Worm (Caenorhabditis elegans) whole organism, L4/young adult: Measurements from ENCODE around the gene Y32B12C.1.
"Not testable (repeated sequence)": the region's sequence is repeated elsewhere in the genome, so short reads cannot be mapped to it uniquely, and the experiment has no call there.

Experiments
- W03F9.2 ChIP-seq: fragments of 150-350 bp; optimal IDR thresholded peaks from 2 replicates; lab custom pipeline; 2014; ENCODE audit warnings: missing biosample characterization, missing genetic modification characterization
- dao-5 ChIP-seq: sonication (generic microtip); optimal IDR thresholded peaks from 2 replicates; lab custom pipeline; 2016; ENCODE audit warnings: missing genotype, missing genetic modification characterization, moderate library complexity, missing compliant biosample characterization
- him-1 ChIP-seq: sonication (generic microtip); optimal IDR thresholded peaks from 2 replicates; lab custom pipeline; 2016; ENCODE audit warnings: missing genotype, missing genetic modification reagents, missing genetic modification characterization, missing compliant biosample characterization

The Y32B12C.1 gene

DNA sequence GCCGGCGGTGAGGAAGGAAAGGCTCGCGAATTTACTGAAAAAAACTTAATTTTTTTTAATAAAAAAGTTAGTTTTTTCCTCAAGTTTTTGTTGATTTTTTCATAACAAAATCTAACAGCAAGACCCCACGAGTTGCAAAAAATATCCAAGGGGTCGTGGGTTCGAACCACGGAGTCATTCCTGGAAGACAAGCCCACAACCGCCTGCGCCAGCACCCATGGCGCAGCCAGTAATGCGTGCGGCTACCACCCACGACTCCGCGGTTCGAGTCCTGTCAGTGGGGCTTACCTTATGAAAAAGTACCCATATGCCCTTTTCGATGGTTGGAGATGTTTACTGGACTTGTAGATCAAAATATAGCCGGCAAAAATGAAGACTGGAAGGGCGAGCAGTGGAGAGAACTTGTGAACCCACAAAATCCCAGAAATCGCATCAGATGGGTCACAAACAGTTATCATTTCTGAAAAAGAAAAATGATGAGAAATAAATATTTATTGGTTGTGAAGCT lies 16.4 kb downstream of the Y32B12C.1 start, which contains the start of gene Y70C5A.2:
Y70C5A.2 (minus strand) TSS at position 458 of the 508 bp plus-strand sequence.
- no peak for TF ChIP-seq him-1 (tag; lab: Kevin White, UChicago)
- TF ChIP-seq dao-5 (tag; lab: Kevin White, UChicago) = no peak
- no peak for TF ChIP-seq W03F9.2 (tag; lab: Kevin White, UChicago)

DNA sequence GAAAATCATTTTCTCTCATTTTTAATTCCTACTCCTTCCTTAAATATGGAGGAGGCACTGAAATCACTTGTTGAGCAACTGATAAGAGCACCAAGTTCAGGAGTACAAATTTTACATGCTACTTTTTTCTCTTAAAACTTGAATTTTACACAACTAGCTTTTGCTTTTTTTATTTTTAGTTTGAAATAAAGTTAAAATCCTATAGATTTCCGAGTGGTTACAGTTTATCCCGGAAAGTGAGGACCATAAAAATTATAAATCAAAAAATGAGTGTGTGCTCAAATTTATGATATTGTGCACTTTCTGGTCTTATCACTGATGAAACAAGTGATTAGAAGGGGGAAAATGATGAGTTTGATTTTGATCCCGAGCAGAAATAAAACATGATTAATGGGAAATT lies 21.5 kb downstream of the Y32B12C.1 start, which contains the start of gene oac-53:
oac-53 (minus strand) TSS at position 9 of the 400 bp plus-strand sequence.
- no peak for TF ChIP-seq dao-5 (tag; lab: Kevin White, UChicago)
- no peak for TF ChIP-seq W03F9.2 (tag; lab: Kevin White, UChicago)
- TF ChIP-seq him-1 (tag; lab: Kevin White, UChicago) = no peak

DNA sequence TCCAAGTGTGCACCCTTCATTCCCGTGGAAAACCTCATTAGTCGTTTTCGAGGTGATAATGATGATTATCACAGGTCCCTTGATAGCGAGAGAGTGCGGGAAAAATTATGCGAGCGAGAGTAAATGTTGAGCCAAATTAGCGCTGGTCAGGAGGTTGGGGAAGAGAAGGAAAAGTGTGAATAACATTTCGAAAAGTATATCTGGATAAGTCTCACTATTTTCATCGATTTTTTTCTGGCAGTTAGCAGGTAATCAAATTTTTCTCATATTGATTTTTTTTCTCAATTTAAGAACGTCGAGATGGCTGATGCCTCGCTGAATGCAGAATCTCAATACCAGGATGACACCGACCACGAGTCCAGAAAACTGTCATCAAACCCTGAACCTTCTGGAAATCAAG lies 22.6 kb downstream of the Y32B12C.1 start, which contains the start of gene W06G6.2:
W06G6.2 (plus strand) TSS at position 301 of the 400 bp plus-strand sequence.
- TF ChIP-seq him-1 (tag; lab: Kevin White, UChicago) (no peak), dao-5 (tag; lab: Kevin White, UChicago) (no peak), W03F9.2 (tag; lab: Kevin White, UChicago) (no peak)

DNA sequence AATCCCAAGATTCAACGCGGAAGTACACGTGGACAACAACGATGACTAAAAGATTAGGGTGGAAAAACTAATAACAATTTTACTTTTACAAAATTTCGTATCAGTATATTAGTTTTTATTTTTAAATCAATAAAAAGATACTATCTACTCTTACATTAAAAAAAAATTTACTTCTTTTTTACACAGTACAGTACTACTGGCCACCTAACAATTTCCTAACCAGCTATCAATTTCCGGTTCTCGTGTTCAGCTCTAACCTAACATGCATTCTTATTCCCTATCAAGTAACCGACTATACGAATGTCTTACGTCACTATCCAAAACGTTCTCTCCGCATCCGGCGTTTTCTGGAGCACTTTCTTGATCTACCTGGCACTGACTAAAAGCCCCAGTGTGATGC lies 23.2 kb downstream of the Y32B12C.1 start, which contains the start of gene srd-21:
srd-21 (plus strand) TSS at position 301 of the 400 bp plus-strand sequence.
- TF ChIP-seq him-1 (tag; lab: Kevin White, UChicago) (no peak), dao-5 (tag; lab: Kevin White, UChicago) (no peak), W03F9.2 (tag; lab: Kevin White, UChicago) (no peak)

DNA sequence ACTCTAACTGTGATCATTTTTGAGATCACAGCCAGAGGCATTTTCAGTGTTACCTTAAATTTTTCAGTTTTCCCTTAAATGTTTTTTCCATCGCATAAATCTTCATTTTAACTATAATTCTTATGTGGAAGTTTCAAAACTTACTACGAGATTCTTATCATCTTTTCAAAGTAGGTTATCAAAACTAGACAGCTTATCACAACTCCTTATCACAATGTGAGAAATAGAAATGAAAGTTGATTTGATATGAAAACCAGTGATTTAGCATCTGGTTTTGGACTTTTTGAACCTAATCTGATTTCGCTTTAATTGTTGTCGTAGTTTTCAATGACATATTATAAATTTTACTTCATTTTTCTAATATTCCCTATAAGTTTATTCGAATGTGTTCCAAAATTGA lies 29.5 kb downstream of the Y32B12C.1 start, which contains the start of gene mltn-11:
mltn-11 (plus strand) TSS at position 276 of the 400 bp plus-strand sequence.
- TF ChIP-seq W03F9.2 (tag; lab: Kevin White, UChicago) = no peak

DNA sequence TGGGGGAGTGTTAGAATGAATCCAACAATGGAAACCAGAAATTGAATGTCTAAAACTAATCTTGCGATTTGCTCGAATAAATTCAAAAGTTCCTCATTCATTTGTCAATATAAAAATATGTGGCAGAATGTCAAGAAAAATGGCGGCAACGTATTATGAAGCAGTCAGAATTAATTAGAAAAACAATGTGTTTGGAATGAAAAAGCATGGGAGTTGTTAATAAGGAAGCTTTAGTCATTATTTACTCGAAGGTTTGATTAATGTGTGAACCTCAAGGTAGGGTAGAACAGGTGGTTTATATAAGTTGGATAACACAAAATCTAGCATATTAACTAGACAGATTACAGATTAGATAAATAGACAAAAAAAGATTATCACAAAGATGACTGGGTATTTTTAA lies 31.8 kb downstream of the Y32B12C.1 start, which contains the start of gene srw-76:
srw-76 (minus strand) TSS at position 101 of the 400 bp plus-strand sequence.
- no peak for TF ChIP-seq W03F9.2 (tag; lab: Kevin White, UChicago)
- no peak for TF ChIP-seq him-1 (tag; lab: Kevin White, UChicago)
- no peak for TF ChIP-seq dao-5 (tag; lab: Kevin White, UChicago)

DNA sequence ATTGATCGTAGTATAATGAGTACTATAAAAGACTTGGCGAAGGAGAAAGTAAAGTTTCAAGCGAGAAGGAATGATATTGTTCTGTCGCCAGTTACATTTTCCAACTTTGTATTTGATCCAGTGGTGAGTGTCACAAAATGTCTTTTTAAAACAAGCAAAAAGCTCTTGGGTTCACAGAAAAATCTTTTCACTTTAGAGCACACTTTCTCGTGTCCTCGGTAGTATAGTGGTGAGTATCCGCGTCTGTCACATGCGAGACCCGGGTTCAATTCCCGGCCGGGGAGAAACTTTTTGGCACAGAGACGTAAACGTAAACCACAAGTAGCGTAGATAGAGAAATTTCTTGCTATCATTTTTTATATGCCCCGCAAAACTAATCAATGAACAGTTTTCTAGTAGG lies 34.0 kb downstream of the Y32B12C.1 start:
- TF ChIP-seq W03F9.2 (tag; lab: Kevin White, UChicago) = no peak
- TF ChIP-seq dao-5 (tag; lab: Kevin White, UChicago) = no peak

DNA sequence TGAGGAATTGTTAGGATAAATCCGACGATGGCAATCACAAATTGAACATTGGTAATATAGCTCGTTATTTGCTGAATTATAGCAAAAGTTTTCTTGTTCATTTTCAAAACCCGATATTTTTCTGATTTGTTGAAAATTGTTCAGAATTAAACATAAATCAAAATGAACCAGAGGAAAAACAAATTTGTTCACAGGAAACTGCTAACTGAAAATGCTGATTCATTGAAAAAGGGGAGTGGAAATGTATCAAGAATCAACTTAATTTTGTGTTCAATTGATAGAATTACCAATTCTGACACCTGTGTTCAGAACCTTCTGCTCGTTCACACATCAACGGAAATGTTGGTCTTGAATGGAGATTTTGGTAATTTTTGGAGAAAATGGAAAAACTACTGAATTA lies 37.1 kb downstream of the Y32B12C.1 start, which contains the start of gene srw-77:
srw-77 (minus strand) TSS at position 101 of the 400 bp plus-strand sequence.
- TF ChIP-seq dao-5 (tag; lab: Kevin White, UChicago) = no peak
- no peak for TF ChIP-seq W03F9.2 (tag; lab: Kevin White, UChicago)
- TF ChIP-seq him-1 (tag; lab: Kevin White, UChicago) = no peak

DNA sequence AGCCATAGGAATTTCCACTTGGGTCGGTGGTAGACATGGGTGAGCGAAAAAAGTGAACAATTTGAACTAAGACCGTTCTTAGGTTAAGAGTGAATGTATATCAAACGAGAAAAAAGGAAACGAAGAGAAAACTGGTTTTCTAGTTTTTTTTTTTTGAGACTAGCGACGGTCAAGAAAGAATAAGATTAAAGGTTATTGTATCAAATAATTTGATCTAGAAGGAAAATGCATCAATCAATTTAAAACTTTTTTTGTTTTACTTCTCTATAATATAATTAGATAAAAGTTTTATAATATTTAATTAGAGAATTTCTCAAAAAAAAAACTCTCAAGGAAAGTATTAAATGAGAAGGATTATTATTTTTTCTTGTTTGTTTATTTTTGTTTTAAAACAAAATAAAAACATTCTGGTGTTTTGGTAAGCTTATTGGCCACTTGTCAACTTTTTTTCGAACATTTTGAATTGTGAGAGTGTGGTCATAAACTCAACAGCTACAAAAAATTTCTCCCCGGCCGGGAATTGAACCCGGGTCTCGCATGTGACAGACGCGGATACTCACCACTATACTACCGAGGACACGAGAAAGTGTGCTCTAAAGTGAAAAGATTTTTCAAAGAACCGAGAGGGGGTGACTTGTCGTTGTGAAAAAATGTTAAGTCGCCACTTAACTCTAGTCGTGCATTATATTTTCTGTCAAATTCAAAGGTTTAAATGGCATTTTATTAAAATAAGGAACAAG lies 39.0 kb downstream of the Y32B12C.1 start, which contains the start of gene W06G6.17:
W06G6.17 (minus strand) TSS at position 51 of the 740 bp plus-strand sequence.
- no peak for TF ChIP-seq him-1 (tag; lab: Kevin White, UChicago)
- no peak for TF ChIP-seq W03F9.2 (tag; lab: Kevin White, UChicago)

DNA sequence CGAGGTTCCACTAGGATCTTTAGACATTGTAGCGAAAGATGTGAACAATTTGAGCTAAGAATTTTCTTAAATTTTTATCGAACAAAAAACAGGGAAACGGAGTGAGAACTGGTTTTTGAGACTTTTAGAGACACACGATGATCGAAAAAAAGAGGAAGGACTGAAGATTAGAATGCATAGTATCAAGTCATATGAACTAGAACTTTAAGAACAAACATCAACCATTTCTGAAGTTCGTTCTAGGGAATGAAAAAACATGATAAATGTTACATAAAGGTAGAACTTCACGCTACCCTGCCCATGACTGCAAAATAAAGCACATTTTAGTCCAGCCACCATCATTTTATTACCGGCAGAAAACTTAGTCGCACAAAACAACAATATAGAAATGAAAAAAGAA lies 40.0 kb downstream of the Y32B12C.1 start, which contains the start of gene W06G6.9:
W06G6.9 (minus strand) TSS at position 101 of the 400 bp plus-strand sequence.
- TF ChIP-seq him-1 (tag; lab: Kevin White, UChicago) (no peak), W03F9.2 (tag; lab: Kevin White, UChicago) (no peak), dao-5 (tag; lab: Kevin White, UChicago) (no peak)

DNA sequence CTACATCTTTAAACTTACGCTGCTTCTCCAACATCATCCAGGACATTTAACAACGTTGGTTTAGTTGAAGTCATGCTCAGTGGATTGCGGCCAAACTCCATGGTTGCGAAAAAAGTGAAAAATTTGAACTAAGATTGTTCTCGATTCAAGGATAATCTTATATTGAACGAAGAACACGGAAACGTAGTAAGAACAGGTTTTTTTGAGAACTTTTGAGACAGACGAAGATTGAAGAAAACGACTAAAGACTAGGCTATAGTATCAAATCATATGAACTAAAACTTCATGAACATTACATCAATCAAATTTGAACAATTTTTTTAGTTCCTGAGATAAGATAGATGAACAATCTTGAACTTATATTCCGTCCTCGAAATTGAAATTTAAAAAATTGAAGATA lies 40.7 kb downstream of the Y32B12C.1 start, which contains the start of gene W06G6.10:
W06G6.10 (minus strand) TSS at position 101 of the 400 bp plus-strand sequence.
- TF ChIP-seq W03F9.2 (tag; lab: Kevin White, UChicago) (no peak), dao-5 (tag; lab: Kevin White, UChicago) (no peak), him-1 (tag; lab: Kevin White, UChicago) (no peak)

DNA sequence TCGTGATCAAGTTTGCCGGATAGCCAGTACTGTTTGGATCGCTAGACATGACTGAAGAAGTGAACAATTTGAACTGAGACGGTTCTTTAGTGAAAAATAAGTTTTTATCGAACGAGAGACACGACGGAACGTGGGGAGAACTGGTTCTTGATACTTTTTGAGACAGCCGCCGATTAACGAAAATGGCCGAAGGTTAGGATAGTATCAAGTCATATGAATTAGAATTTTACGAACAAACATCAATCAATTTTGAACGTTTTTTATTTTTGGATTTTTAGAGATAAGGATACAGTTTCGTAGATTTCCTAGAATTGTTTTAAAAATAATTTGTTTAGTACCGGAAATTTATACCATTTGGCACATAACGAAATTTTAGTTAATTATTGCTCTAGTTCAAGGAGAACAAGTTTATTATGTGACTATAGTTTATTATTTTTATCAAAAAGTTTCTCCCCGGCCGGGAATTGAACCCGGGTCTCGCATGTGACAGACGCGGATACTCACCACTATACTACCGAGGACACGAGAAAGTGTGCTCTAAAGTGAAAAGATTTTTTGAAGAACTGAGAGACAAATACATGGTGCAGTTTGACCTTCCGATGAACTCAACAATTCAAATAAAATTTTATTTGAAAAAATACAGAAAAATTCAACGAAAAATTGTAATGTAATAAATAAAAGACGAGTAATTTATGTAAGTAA lies 42.1 kb downstream of the Y32B12C.1 start, which contains the start of gene W06G6.20:
W06G6.20 (minus strand) TSS at position 51 of the 702 bp plus-strand sequence.
- TF ChIP-seq W03F9.2 (tag; lab: Kevin White, UChicago) = no peak
- no peak for TF ChIP-seq dao-5 (tag; lab: Kevin White, UChicago)
- no peak for TF ChIP-seq him-1 (tag; lab: Kevin White, UChicago)

DNA sequence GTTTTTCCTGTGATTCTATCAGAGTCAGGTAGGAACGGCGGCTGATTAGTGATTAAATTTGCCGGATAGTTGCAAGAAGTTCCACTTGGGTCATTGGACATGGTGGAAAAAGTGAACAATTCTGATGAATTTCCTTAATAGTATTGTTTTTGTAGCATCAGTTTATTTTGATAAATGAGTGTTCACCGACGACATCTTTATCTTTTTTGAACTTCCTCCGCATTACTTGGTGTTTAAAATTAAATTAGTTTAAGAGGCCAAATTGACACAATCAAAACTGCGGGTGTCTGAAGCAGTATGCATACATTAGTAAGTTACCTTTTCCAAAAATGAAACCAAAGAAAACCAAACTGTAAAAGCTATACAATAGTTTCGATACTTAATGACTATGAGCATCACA lies 42.8 kb downstream of the Y32B12C.1 start, which contains the start of gene W06G6.11:
W06G6.11 (minus strand) TSS at position 101 of the 400 bp plus-strand sequence.
- not testable (repeated sequence) for TF ChIP-seq dao-5, him-1, W03F9.2 (tag; lab: Kevin White, UChicago)
